Fruit fly (Drosophila melanogaster) whole organism, embryonic: ENCODE results near the gene Bicra.

Experiments used
- Awh ChIP-seq: fragments of 200-800 bp; sonication (Bioruptor generic); IDR thresholded peaks from 2 replicates; pipeline ENCODE4, ENCODE4 v1.3.6; 2022; ENCODE audit warnings: missing biosample characterization, missing genetic modification characterization
- Bdp1 ChIP-seq: fragments of 200-800 bp; sonication (Bioruptor generic); optimal IDR thresholded peaks from 3 replicates; lab custom pipeline; 2016; ENCODE audit warnings: missing biosample characterization, missing genetic modification characterization
- Bgb ChIP-seq: fragments of 200-800 bp; sonication (Bioruptor generic); IDR thresholded peaks from 2 replicates; pipeline ENCODE4 v1.3.6; 2022; ENCODE audit warnings: missing biosample characterization, missing genetic modification characterization; ENCODE audit not compliant: partially characterized antibody
- CG10274 ChIP-seq: fragments of 200-800 bp; sonication (Bioruptor generic); optimal IDR thresholded peaks from 3 replicates; lab custom pipeline; 2017; ENCODE audit warnings: missing biosample characterization, mild to moderate bottlenecking, missing genetic modification characterization
- CG10654 ChIP-seq: fragments of 200-800 bp; sonication (Bioruptor generic); optimal IDR thresholded peaks from 2 replicates; lab custom pipeline; 2016; ENCODE audit warnings: missing biosample characterization, missing genetic modification characterization
- CG12236 ChIP-seq: fragments of 200-800 bp; sonication (Bioruptor generic); optimal IDR thresholded peaks from 2 replicates; lab custom pipeline; 2016; ENCODE audit warnings: missing biosample characterization, missing genetic modification characterization
- CG13123 ChIP-seq: fragments of 200-800 bp; sonication (Bioruptor generic); optimal IDR thresholded peaks from 2 replicates; lab custom pipeline; 2016; ENCODE audit warnings: missing biosample characterization, missing genetic modification characterization
- CG13894 ChIP-seq: fragments of 200-800 bp; sonication (Bioruptor generic); optimal IDR thresholded peaks from 3 replicates; lab custom pipeline; 2018; ENCODE audit warnings: missing biosample characterization, mild to moderate bottlenecking, missing genetic modification characterization, moderate library complexity
- CG14860 ChIP-seq: fragments of 200-800 bp; sonication (Bioruptor generic); IDR thresholded peaks from 3 replicates; pipeline ENCODE4 v1.3.6; 2022; ENCODE audit warnings: missing biosample characterization, missing genetic modification characterization; ENCODE audit not compliant: partially characterized antibody
- CG14965 ChIP-seq: fragments of 200-800 bp; sonication (Bioruptor generic); optimal IDR thresholded peaks from 2 replicates; lab custom pipeline; 2016; ENCODE audit warnings: missing biosample characterization, missing genetic modification characterization, borderline replicate concordance
- CG15073 ChIP-seq: fragments of 200-800 bp; sonication (Bioruptor generic); optimal IDR thresholded peaks from 2 replicates; lab custom pipeline; 2016; ENCODE audit warnings: missing biosample characterization, missing genetic modification characterization
- CG1529 ChIP-seq: fragments of 200-800 bp; sonication (Bioruptor generic); optimal IDR thresholded peaks from 3 replicates; lab custom pipeline; 2018; ENCODE audit warnings: missing biosample characterization, missing genetic modification characterization
- CG15696 ChIP-seq: fragments of 200-800 bp; sonication (Bioruptor generic); optimal IDR thresholded peaks from 2 replicates; lab custom pipeline; 2019; ENCODE audit warnings: missing biosample characterization, mild to moderate bottlenecking, missing genetic modification characterization, moderate library complexity
- CG1647 ChIP-seq: fragments of 200-800 bp; sonication (Bioruptor generic); optimal IDR thresholded peaks from 3 replicates; lab custom pipeline; 2016; ENCODE audit warnings: missing biosample characterization, missing genetic modification characterization
- CG16779 ChIP-seq: fragments of 200-800 bp; sonication (Bioruptor generic); IDR thresholded peaks from 2 replicates; pipeline ENCODE4 v1.3.6; 2022; ENCODE audit warnings: missing biosample characterization, missing genetic modification characterization
- CG18619 ChIP-seq: fragments of 200-800 bp; sonication (Bioruptor generic); optimal IDR thresholded peaks from 3 replicates; lab custom pipeline; 2017; ENCODE audit warnings: missing biosample characterization, mild to moderate bottlenecking, missing genetic modification characterization
- CG2116 ChIP-seq: fragments of 200-800 bp; sonication (Bioruptor generic); optimal IDR thresholded peaks from 3 replicates; lab custom pipeline; 2018; ENCODE audit warnings: missing biosample characterization, mild to moderate bottlenecking, missing genetic modification characterization
- CG30020 ChIP-seq: fragments of 200-800 bp; optimal IDR thresholded peaks from 2 replicates; lab custom pipeline; 2019; ENCODE audit warnings: missing biosample characterization, mild to moderate bottlenecking, missing genetic modification characterization, moderate library complexity
- CG3163 ChIP-seq: fragments of 200-800 bp; sonication (Bioruptor generic); optimal IDR thresholded peaks from 3 replicates; lab custom pipeline; 2016; ENCODE audit warnings: missing biosample characterization, missing genetic modification characterization
- CG33213 ChIP-seq: fragments of 200-800 bp; sonication (Bioruptor generic); optimal IDR thresholded peaks from 3 replicates; lab custom pipeline; 2016; ENCODE audit warnings: missing biosample characterization, missing genetic modification characterization
- CG6791 ChIP-seq: fragments of 200-800 bp; sonication (Bioruptor generic); IDR thresholded peaks from 3 replicates; pipeline ENCODE4 v1.3.6; 2022; ENCODE audit warnings: missing biosample characterization, missing genetic modification characterization; ENCODE audit not compliant: partially characterized antibody
- CG6813 ChIP-seq: fragments of 200-800 bp; sonication (Bioruptor generic); optimal IDR thresholded peaks from 2 replicates; lab custom pipeline; 2017; ENCODE audit warnings: missing biosample characterization, missing genetic modification characterization, mild to moderate bottlenecking, moderate library complexity, missing genetic modification reagents
- CG9817 ChIP-seq: fragments of 200-800 bp; sonication (Bioruptor generic); optimal IDR thresholded peaks from 2 replicates; lab custom pipeline; 2018; ENCODE audit warnings: missing biosample characterization, mild to moderate bottlenecking, missing genetic modification characterization, moderate library complexity
- Dek ChIP-seq: fragments of 200-800 bp; sonication (Bioruptor generic); optimal IDR thresholded peaks from 3 replicates; lab custom pipeline; 2019; ENCODE audit warnings: missing biosample characterization, mild to moderate bottlenecking, missing genetic modification characterization, moderate library complexity
- Dip2 ChIP-seq: fragments of 200-800 bp; sonication (Bioruptor generic); IDR thresholded peaks from 2 replicates; pipeline ENCODE4 v1.3.6; 2022; ENCODE audit warnings: missing biosample characterization, missing genetic modification characterization
- H2.0 ChIP-seq: fragments of 200-800 bp; sonication (Bioruptor generic); IDR thresholded peaks from 2 replicates; pipeline ENCODE4 v1.3.6; 2022; ENCODE audit warnings: missing biosample characterization, missing genetic modification characterization
- Hr51 ChIP-seq, 2 experiments: fragments of 200-800 bp; sonication (Bioruptor generic); optimal IDR thresholded peaks; 2 replicates in 1 of 2; 3 replicates in 1 of 2; lab custom pipeline; 2016 to 2018; ENCODE audit warnings: missing biosample characterization in 2 of 2, missing genetic modification characterization in 2 of 2, mild to moderate bottlenecking in 1 of 2, moderate library complexity in 1 of 2
- MBD-R2 ChIP-seq: fragments of 200-800 bp; sonication (Bioruptor generic); IDR thresholded peaks from 2 replicates; pipeline ENCODE4 v1.3.6; 2022; ENCODE audit warnings: missing biosample characterization, missing genetic modification characterization
- MTF-1 ChIP-seq: fragments of 200-800 bp; sonication (Bioruptor generic); optimal IDR thresholded peaks from 2 replicates; lab custom pipeline; 2018; ENCODE audit warnings: missing biosample characterization, mild to moderate bottlenecking, missing genetic modification characterization, borderline replicate concordance
- Med ChIP-seq: fragments of 200-800 bp; sonication (Bioruptor generic); peaks from one replicate; lab custom pipeline; 2016; ENCODE audit warnings: missing biosample characterization, missing genetic modification characterization, mild to moderate bottlenecking, inconsistent platforms, moderate library complexity
- NK7.1 ChIP-seq: fragments of 200-800 bp; sonication (Bioruptor generic); optimal IDR thresholded peaks from 3 replicates; lab custom pipeline; 2016; ENCODE audit warnings: missing biosample characterization, missing genetic modification characterization
- Nf-YC ChIP-seq: fragments of 200-800 bp; optimal IDR thresholded peaks from 3 replicates; lab custom pipeline; 2019; ENCODE audit warnings: missing biosample characterization, mild to moderate bottlenecking, missing genetic modification characterization, moderate library complexity
- Optix ChIP-seq: fragments of 200-800 bp; sonication (Bioruptor generic); IDR thresholded peaks from 3 replicates; pipeline ENCODE4 v1.3.6; 2022; ENCODE audit warnings: missing biosample characterization, missing genetic modification characterization
- Scr ChIP-seq: fragments of 200-800 bp; sonication (Bioruptor generic); IDR thresholded peaks from 2 replicates; pipeline ENCODE4 v1.3.6; 2022; ENCODE audit warnings: missing biosample characterization, missing genetic modification characterization; ENCODE audit not compliant: partially characterized antibody
- Side ChIP-seq: fragments of 200-800 bp; sonication (Bioruptor generic); optimal IDR thresholded peaks from 2 replicates; lab custom pipeline; 2016; ENCODE audit warnings: missing biosample characterization, missing genetic modification characterization
- Sox102F ChIP-seq: fragments of 200-800 bp; sonication (Bioruptor generic); optimal IDR thresholded peaks from 2 replicates; lab custom pipeline; 2018; ENCODE audit warnings: missing biosample characterization, mild to moderate bottlenecking, missing genetic modification characterization, moderate library complexity
- Ssrp ChIP-seq: fragments of 200-800 bp; sonication (Bioruptor generic); optimal IDR thresholded peaks from 2 replicates; lab custom pipeline; 2018; ENCODE audit warnings: missing biosample characterization, mild to moderate bottlenecking, missing genetic modification characterization, moderate library complexity
- caup ChIP-seq: fragments of 200-800 bp; sonication (Bioruptor generic); optimal IDR thresholded peaks from 3 replicates; lab custom pipeline; 2017; ENCODE audit warnings: missing biosample characterization, mild to moderate bottlenecking, missing genetic modification characterization, moderate library complexity; ENCODE audit not compliant: severe bottlenecking
- chif ChIP-seq, 2 experiments: fragments of 200-800 bp; sonication (Bioruptor generic); optimal IDR thresholded peaks; 3 replicates each; lab custom pipeline; 2016; ENCODE audit warnings: missing biosample characterization in 2 of 2, missing genetic modification characterization in 2 of 2
- dmrt11E ChIP-seq: fragments of 200-800 bp; sonication (Bioruptor generic); optimal IDR thresholded peaks from 3 replicates; lab custom pipeline; 2018; ENCODE audit warnings: missing biosample characterization, mild to moderate bottlenecking, missing genetic modification characterization, moderate library complexity
- ewg ChIP-seq: fragments of 200-800 bp; sonication (Bioruptor generic); optimal IDR thresholded peaks from 3 replicates; lab custom pipeline; 2017; ENCODE audit warnings: mild to moderate bottlenecking, missing biosample characterization, missing genetic modification reagents, missing genetic modification characterization
- grn ChIP-seq: fragments of 200-800 bp; sonication (Bioruptor generic); optimal IDR thresholded peaks from 3 replicates; lab custom pipeline; 2017; ENCODE audit warnings: missing biosample characterization, missing genetic modification characterization
- h ChIP-seq: fragments of >200 bp; optimal IDR thresholded peaks from 2 replicates; lab custom pipeline; 2017
- mirr ChIP-seq: fragments of 200-800 bp; sonication (Bioruptor generic); optimal IDR thresholded peaks from 3 replicates; lab custom pipeline; 2018; ENCODE audit warnings: missing biosample characterization, mild to moderate bottlenecking, missing genetic modification characterization
- pfk ChIP-seq: fragments of 200-800 bp; sonication (Bioruptor generic); optimal IDR thresholded peaks from 2 replicates; lab custom pipeline; 2018; ENCODE audit warnings: missing biosample characterization, mild to moderate bottlenecking, missing genetic modification characterization, moderate library complexity
- phol ChIP-seq: fragments of 200-800 bp; sonication (Bioruptor generic); optimal IDR thresholded peaks from 3 replicates; lab custom pipeline; 2018; ENCODE audit warnings: missing biosample characterization, mild to moderate bottlenecking, missing genetic modification characterization, moderate library complexity
- ssp ChIP-seq: fragments of 200-800 bp; sonication (Bioruptor generic); IDR thresholded peaks from 2 replicates; pipeline ENCODE4 v1.3.6; 2022; ENCODE audit warnings: missing biosample characterization, missing genetic modification characterization
- sug ChIP-seq: fragments of 200-800 bp; optimal IDR thresholded peaks from 2 replicates; lab custom pipeline; 2019; ENCODE audit warnings: missing biosample characterization, mild to moderate bottlenecking, missing genetic modification characterization, moderate library complexity
- zen ChIP-seq: fragments of 200-800 bp; sonication (Bioruptor generic); optimal IDR thresholded peaks from 3 replicates; lab custom pipeline; 2018; ENCODE audit warnings: missing biosample characterization, mild to moderate bottlenecking, missing genetic modification characterization, moderate library complexity

The Bicra gene

DNA sequence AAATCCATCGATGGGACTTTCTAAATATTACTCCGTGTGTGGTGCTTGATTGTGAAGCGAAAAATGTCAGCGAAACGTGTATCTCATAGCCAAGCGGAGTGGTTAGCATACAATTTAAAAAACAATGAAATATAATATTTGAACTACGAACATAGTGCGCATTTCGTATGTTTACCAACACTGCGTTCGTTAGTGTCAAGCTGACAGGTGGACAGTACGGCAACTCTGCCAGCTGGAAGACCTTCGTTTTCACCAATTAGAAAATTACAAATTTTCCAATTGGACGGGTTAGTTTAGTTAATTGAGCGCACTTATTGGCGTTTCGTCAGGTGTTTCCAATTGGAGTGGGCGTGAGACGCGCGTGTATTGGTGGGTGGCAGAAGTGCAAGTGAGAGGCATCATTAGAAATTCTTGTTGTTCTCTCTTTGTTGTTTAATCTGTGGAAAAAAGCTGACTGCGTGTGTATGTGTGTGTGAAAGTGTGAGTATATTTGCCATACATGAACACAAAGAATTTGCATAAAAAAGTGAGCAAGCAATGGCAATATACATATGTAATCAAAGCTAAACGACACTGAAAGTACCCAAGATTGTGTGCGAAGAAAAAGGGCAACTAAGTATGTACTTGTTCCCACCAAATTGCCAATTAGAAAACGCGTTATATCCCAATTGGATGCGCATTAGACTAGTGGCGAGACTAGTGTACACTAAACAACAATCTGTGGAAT, 23.0 kb upstream of the Bicra start (continued):
- no peak for TF ChIP-seq CG14965
- TF ChIP-seq mirr (GFP tag; lab: Kevin White, UChicago), result no peak
- peak; percentile 46 for TF ChIP-seq CG33213
- TF ChIP-seq CG15696 (tag; lab: Kevin White, UChicago), result no peak
- peak; percentile 36 for TF ChIP-seq MBD-R2 (GFP tag; lab: Robert Waterston, UW)
- TF ChIP-seq Sox102F (GFP tag; lab: Kevin White, UChicago), result peak; percentile 37
- no peak for TF ChIP-seq Scr (GFP tag; lab: Robert Waterston, UW)
- no peak for TF ChIP-seq CG16779
- TF ChIP-seq Awh (GFP tag; lab: Robert Waterston, UW), result no peak
- TF ChIP-seq h (lab: Kevin White, UChicago), result no peak
- peak; percentile 42 for TF ChIP-seq CG10654 (GFP tag; lab: Kevin White, UChicago)
- no peak for TF ChIP-seq NK7.1
- no peak for TF ChIP-seq grn (GFP tag; lab: Kevin White, UChicago)
- TF ChIP-seq CG6791, result no peak
- no peak for TF ChIP-seq CG6813 (GFP tag; lab: Kevin White, UChicago)
- TF ChIP-seq Dip2 (GFP tag; lab: Robert Waterston, UW), result no peak
- peak; percentile 21 for TF ChIP-seq sug (tag; lab: Kevin White, UChicago)
- no peak for TF ChIP-seq CG14860 (GFP tag; lab: Robert Waterston, UW)
- TF ChIP-seq Side (GFP tag; lab: Kevin White, UChicago), result peak; percentile 26
- peak; percentile 9 for TF ChIP-seq Bdp1 (GFP tag; lab: Kevin White, UChicago)
- no peak for TF ChIP-seq Ssrp (tag; lab: Kevin White, UChicago)
- no peak for TF ChIP-seq Optix
- no peak for TF ChIP-seq MTF-1 (GFP tag; lab: Kevin White, UChicago)
- TF ChIP-seq CG13894 (tag; lab: Kevin White, UChicago), result no peak
- peak; percentile 17 for TF ChIP-seq dmrt11E
- TF ChIP-seq CG13123 (GFP tag; lab: Kevin White, UChicago), result no peak
- TF ChIP-seq chif (GFP tag; optimal IDR thresholded peaks at IDR 0.05; lab: Kevin White, UChicago), result peak in 1 of 2 experiments; percentile 25
- TF ChIP-seq ewg (GFP tag; lab: Kevin White, UChicago), result peak; percentile 78
- TF ChIP-seq caup, result peak; percentile 18
- TF ChIP-seq CG30020 (tag; lab: Kevin White, UChicago), result no peak
- TF ChIP-seq Med (GFP tag; lab: Kevin White, UChicago), result peak; percentile 90
- TF ChIP-seq Hr51 (GFP tag; optimal IDR thresholded peaks at IDR 0.05; lab: Kevin White, UChicago), result no peak
- no peak for TF ChIP-seq CG1529 (GFP tag; lab: Kevin White, UChicago)
- peak; percentile 71 for TF ChIP-seq zen (tag; lab: Kevin White, UChicago)
- peak; percentile 30 for TF ChIP-seq CG1647 (GFP tag; lab: Kevin White, UChicago)
- TF ChIP-seq CG18619, result no peak
- TF ChIP-seq Nf-YC (tag; lab: Kevin White, UChicago), result peak; percentile 91
- no peak for TF ChIP-seq CG10274 (GFP tag; lab: Kevin White, UChicago)
- no peak for TF ChIP-seq Dek
- peak; percentile 25 for TF ChIP-seq CG2116
- peak; percentile 33 for TF ChIP-seq CG3163 (GFP tag; lab: Kevin White, UChicago)
- TF ChIP-seq pfk (GFP tag; lab: Kevin White, UChicago), result no peak
- peak; percentile 17 for TF ChIP-seq phol (tag; lab: Kevin White, UChicago)
- TF ChIP-seq CG15073, result no peak
- TF ChIP-seq H2.0 (GFP tag; lab: Robert Waterston, UW), result no peak
- peak; percentile 40; the same call in 1 of the 2 replicates for TF ChIP-seq Bgb (GFP tag; lab: Robert Waterston, UW)
- TF ChIP-seq CG12236, result no peak
- TF ChIP-seq ssp (GFP tag; lab: Robert Waterston, UW), result no peak
- TF ChIP-seq CG9817 (tag; lab: Kevin White, UChicago), result peak; percentile 36
